Worm (Caenorhabditis elegans) whole organism, mixed stage, embryonic: ENCODE measurements around the gene hot-6.

Experiments used
- bed-3 ChIP-seq: fragments of 200-800 bp; sonication (Bioruptor generic); optimal IDR thresholded peaks from 3 replicates; lab custom pipeline; 2018; ENCODE audit warnings: mild to moderate bottlenecking, missing genetic modification characterization, moderate library complexity, missing compliant biosample characterization
- blmp-1 ChIP-seq: fragments of 150-350 bp; optimal IDR thresholded peaks from 2 replicates; lab custom pipeline; 2014; ENCODE audit warnings: missing biosample characterization, missing genetic modification characterization
- ceh-43 ChIP-seq: fragments of 200-800 bp; sonication (Bioruptor generic); optimal IDR thresholded peaks from 2 replicates; lab custom pipeline; 2018; ENCODE audit warnings: mild to moderate bottlenecking, missing genetic modification characterization, moderate library complexity, missing compliant biosample characterization
- ceh-83 ChIP-seq: fragments of 200-800 bp; sonication (Bioruptor generic); optimal IDR thresholded peaks from 2 replicates; lab custom pipeline; 2018; ENCODE audit warnings: mild to moderate bottlenecking, missing genetic modification characterization, missing compliant biosample characterization
- cnd-1 ChIP-seq: fragments of 200-800 bp; sonication (Bioruptor generic); optimal IDR thresholded peaks from 2 replicates; lab custom pipeline; 2018; ENCODE audit warnings: mild to moderate bottlenecking, missing genetic modification characterization, missing compliant biosample characterization
- drap-1 ChIP-seq: fragments of 200-800 bp; sonication (Bioruptor generic); optimal IDR thresholded peaks from 3 replicates; lab custom pipeline; 2018; ENCODE audit warnings: mild to moderate bottlenecking, missing genetic modification characterization, missing compliant biosample characterization
- elt-1 ChIP-seq: sonication (generic microtip); optimal IDR thresholded peaks from 2 replicates; lab custom pipeline; 2017; ENCODE audit warnings: missing genetic modification characterization, mild to moderate bottlenecking, missing compliant biosample characterization, antibody characterized with exemption, moderate library complexity, borderline replicate concordance; ENCODE audit not compliant: insufficient read depth
- flh-1 ChIP-seq: fragments of 200-800 bp; sonication (Bioruptor generic); optimal IDR thresholded peaks from 2 replicates; lab custom pipeline; 2018; ENCODE audit warnings: mild to moderate bottlenecking, missing genetic modification characterization, moderate library complexity, missing compliant biosample characterization
- ham-2 ChIP-seq: fragments of 200-800 bp; sonication (Bioruptor generic); optimal IDR thresholded peaks from 2 replicates; lab custom pipeline; 2018; ENCODE audit warnings: mild to moderate bottlenecking, missing genetic modification characterization, missing compliant biosample characterization
- hlh-1 ChIP-seq: fragments of 150-350 bp; optimal IDR thresholded peaks from 2 replicates; lab custom pipeline; 2014; ENCODE audit warnings: missing biosample characterization, missing genetic modification reagents, missing genetic modification characterization
- lin-13 ChIP-seq: fragments of 150-350 bp; optimal IDR thresholded peaks from 2 replicates; lab custom pipeline; 2014; ENCODE audit warnings: missing biosample characterization, missing genetic modification characterization
- lin-32 ChIP-seq: fragments of 200-800 bp; sonication (Bioruptor generic); optimal IDR thresholded peaks from 2 replicates; lab custom pipeline; 2018; ENCODE audit warnings: mild to moderate bottlenecking, missing genetic modification characterization, missing compliant biosample characterization
- lsy-2 ChIP-seq: fragments of 150-350 bp; optimal IDR thresholded peaks from 2 replicates; lab custom pipeline; 2014; ENCODE audit warnings: missing biosample characterization, missing genetic modification characterization
- mab-5 ChIP-seq: fragments of 150-350 bp; optimal IDR thresholded peaks from 2 replicates; lab custom pipeline; 2014; ENCODE audit warnings: missing biosample characterization, missing genetic modification characterization
- mep-1 ChIP-seq: fragments of 150-350 bp; optimal IDR thresholded peaks from 2 replicates; lab custom pipeline; 2017; ENCODE audit warnings: missing biosample characterization, missing genetic modification reagents, missing genetic modification characterization, inconsistent platforms
- mls-2 ChIP-seq: sonication (generic microtip); optimal IDR thresholded peaks from 2 replicates; lab custom pipeline; 2016; ENCODE audit warnings: mild to moderate bottlenecking, missing genetic modification characterization, moderate library complexity, missing compliant biosample characterization
- nhr-12 ChIP-seq: fragments of 150-350 bp; optimal IDR thresholded peaks from 2 replicates; lab custom pipeline; 2014; ENCODE audit warnings: missing biosample characterization, missing genetic modification characterization
- nhr-2 ChIP-seq: fragments of 150-350 bp; optimal IDR thresholded peaks from 2 replicates; lab custom pipeline; 2014; ENCODE audit warnings: missing biosample characterization, missing genetic modification characterization
- nhr-237 ChIP-seq: fragments of 150-350 bp; optimal IDR thresholded peaks from 2 replicates; lab custom pipeline; 2014; ENCODE audit warnings: missing biosample characterization, missing genetic modification characterization
- nhr-28 ChIP-seq: fragments of 150-350 bp; optimal IDR thresholded peaks from 2 replicates; lab custom pipeline; 2014; ENCODE audit warnings: missing biosample characterization, missing genetic modification characterization
- nhr-76 ChIP-seq: sonication (generic microtip); optimal IDR thresholded peaks from 2 replicates; lab custom pipeline; 2017; ENCODE audit warnings: missing biosample characterization, missing genetic modification characterization
- pha-4 ChIP-seq: fragments of 150-350 bp; optimal IDR thresholded peaks from 2 replicates; lab custom pipeline; 2018; ENCODE audit warnings: missing biosample characterization, missing genetic modification reagents, missing genetic modification characterization
- sem-2 ChIP-seq: fragments of 200-800 bp; sonication (Bioruptor generic); optimal IDR thresholded peaks from 2 replicates; lab custom pipeline; 2018; ENCODE audit warnings: mild to moderate bottlenecking, missing genetic modification characterization, missing compliant biosample characterization
- snpc-4 ChIP-seq: fragments of 150-350 bp; optimal IDR thresholded peaks from 2 replicates; lab custom pipeline; 2014; ENCODE audit warnings: missing biosample characterization, missing genetic modification characterization
- sptf-1 ChIP-seq: sonication (generic microtip); optimal IDR thresholded peaks from 2 replicates; lab custom pipeline; 2017; ENCODE audit warnings: mild to moderate bottlenecking, missing genetic modification characterization, moderate library complexity, missing compliant biosample characterization
- tbx-8 ChIP-seq: fragments of 200-800 bp; sonication (Bioruptor generic); optimal IDR thresholded peaks from 2 replicates; lab custom pipeline; 2018; ENCODE audit warnings: mild to moderate bottlenecking, missing genetic modification characterization, moderate library complexity, missing compliant biosample characterization
- unc-120 ChIP-seq: sonication (generic microtip); optimal IDR thresholded peaks from 2 replicates; lab custom pipeline; 2017; ENCODE audit warnings: missing genetic modification characterization, missing compliant biosample characterization; ENCODE audit not compliant: poor library complexity, severe bottlenecking
- unc-39 ChIP-seq: fragments of 150-350 bp; optimal IDR thresholded peaks from 2 replicates; lab custom pipeline; 2014; ENCODE audit warnings: missing biosample characterization, missing genetic modification characterization
- unc-62 ChIP-seq: fragments of 150-350 bp; optimal IDR thresholded peaks from 2 replicates; lab custom pipeline; 2014; ENCODE audit warnings: missing biosample characterization, missing genetic modification reagents, missing genetic modification characterization
- zip-8 ChIP-seq: fragments of 150-350 bp; optimal IDR thresholded peaks from 2 replicates; lab custom pipeline; 2014; ENCODE audit warnings: missing biosample characterization, missing genetic modification characterization
- ztf-11 ChIP-seq: fragments of 150-350 bp; optimal IDR thresholded peaks from 2 replicates; lab custom pipeline; 2014; ENCODE audit warnings: missing biosample characterization, missing genetic modification characterization

hot-6 gene

DNA sequence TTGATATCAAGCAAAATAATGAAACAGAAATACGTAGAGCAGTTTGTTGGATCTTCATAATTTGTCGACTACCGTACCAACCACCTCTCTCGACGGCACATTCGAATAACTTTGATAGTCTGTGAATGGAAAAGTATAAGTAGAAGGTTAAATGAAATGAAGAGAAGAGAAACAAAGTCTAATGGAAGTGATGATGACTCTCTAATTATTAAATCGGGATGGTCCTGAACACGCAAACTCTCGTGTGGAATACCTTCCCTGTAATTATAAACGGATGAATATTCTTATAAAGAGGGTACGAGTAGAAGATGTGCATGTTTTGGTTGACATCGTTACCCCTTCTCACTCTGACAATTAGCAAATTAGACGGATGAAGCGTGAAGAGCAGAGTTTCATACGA is at the start of gene hot-6, which contains the start of gene C13G3.12:
Gene hot-6, minus strand, starts transcription at position 121 of the 400 bp plus-strand sequence.
Gene C13G3.12, minus strand, starts transcription at position 101 of the 400 bp plus-strand sequence.
- TF ChIP-seq lin-13: no peak
- TF ChIP-seq tbx-8: no peak
- no peak for TF ChIP-seq nhr-2 (tag; lab: Kevin White, UChicago)
- TF ChIP-seq ztf-11 (tag; lab: Kevin White, UChicago): no peak
- no peak for TF ChIP-seq sptf-1 (tag; lab: Kevin White, UChicago)
- TF ChIP-seq nhr-12 (tag; lab: Kevin White, UChicago): no peak
- TF ChIP-seq, all 35 proteins: peak for 0

ce11 chrV:11071453-11071852 is 48.7 kb upstream of the hot-6 start:
- no peak for TF ChIP-seq ceh-83 (GFP tag; lab: Kevin White, UChicago)
- no peak for TF ChIP-seq ceh-43
- TF ChIP-seq ham-2 (GFP tag; lab: Kevin White, UChicago): no peak
- TF ChIP-seq unc-62 (GFP tag; lab: Kevin White, UChicago): no peak
- no peak for TF ChIP-seq lsy-2
- no peak for TF ChIP-seq pha-4 (tag; lab: Kevin White, UChicago)

- no peak for TF ChIP-seq ceh-43
- no peak for TF ChIP-seq lin-32
- TF ChIP-seq drap-1 (GFP tag; lab: Kevin White, UChicago): no peak
Measured at ce11 chrV:11070388-11070787, 47.7 kb upstream of the hot-6 start.

ce11 chrV:11069277-11069676 is 46.5 kb upstream of the hot-6 start, which contains the start of gene T04C12.8:
Gene T04C12.8, minus strand, starts transcription at chrV:11069358.
- no peak for TF ChIP-seq flh-1 (GFP tag; lab: Kevin White, UChicago)
- no peak for TF ChIP-seq cnd-1 (tag; lab: Kevin White, UChicago)
- TF ChIP-seq lsy-2: no peak
- no peak for TF ChIP-seq unc-62 (GFP tag; lab: Kevin White, UChicago)
- TF ChIP-seq bed-3 (GFP tag; lab: Kevin White, UChicago): no peak

DNA sequence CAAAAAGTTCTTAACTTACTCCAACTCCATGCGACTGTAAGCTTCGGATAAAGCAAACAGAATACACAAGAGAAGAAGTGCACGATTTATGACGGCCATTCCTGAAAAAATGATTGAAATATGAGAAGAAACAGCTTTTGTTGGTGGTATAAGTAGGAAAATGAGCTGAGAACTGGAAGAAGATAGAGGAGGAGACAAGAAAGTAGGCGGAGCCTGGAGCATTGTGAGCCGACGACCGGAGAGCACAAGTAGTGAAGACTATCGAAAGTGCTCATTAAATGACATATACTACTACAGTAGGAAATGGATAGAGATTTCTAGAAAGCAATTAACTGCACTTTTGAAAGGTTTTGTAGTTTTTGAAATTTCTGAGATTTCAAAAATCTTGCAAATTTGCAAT is 42.8 kb upstream of the hot-6 start, which contains the start of gene nlp-80:
Gene nlp-80, minus strand, starts transcription at position 101 of the 400 bp plus-strand sequence.
- TF ChIP-seq drap-1 (GFP tag; lab: Kevin White, UChicago): no peak
- no peak for TF ChIP-seq lin-32
- TF ChIP-seq nhr-2 (tag; lab: Kevin White, UChicago): no peak
- TF ChIP-seq ztf-11 (tag; lab: Kevin White, UChicago): no peak
- TF ChIP-seq hlh-1 (tag; lab: Kevin White, UChicago): no peak
- no peak for TF ChIP-seq mep-1 (tag; lab: Kevin White, UChicago)
- no peak for TF ChIP-seq ceh-43
- no peak for TF ChIP-seq ham-2 (GFP tag; lab: Kevin White, UChicago)
- no peak for TF ChIP-seq snpc-4 (tag; lab: Kevin White, UChicago)

DNA sequence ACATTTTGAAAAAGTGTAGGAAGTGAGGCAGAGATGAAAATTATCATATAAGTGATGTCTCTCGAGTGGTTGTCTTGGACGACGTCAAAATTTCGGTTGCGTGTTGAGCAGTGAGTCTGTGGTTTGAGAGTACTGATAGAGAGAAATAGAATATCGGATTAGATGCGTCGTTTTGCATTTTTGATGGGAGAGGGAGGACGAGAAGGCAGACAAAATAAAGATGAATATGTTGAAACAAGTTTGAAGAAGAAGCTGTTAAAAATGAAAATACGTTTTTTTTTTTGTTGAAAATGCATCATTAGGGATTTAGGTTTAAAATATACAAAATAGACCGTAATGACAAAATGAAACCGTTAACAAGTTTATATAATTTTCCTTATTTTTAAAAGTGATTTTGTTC is 40.4 kb upstream of the hot-6 start, which contains the start of gene T04C12.9:
Gene T04C12.9, minus strand, starts transcription at position 101 of the 400 bp plus-strand sequence.
- TF ChIP-seq mab-5 (tag; lab: Kevin White, UChicago) (no peak), nhr-76 (tag; lab: Kevin White, UChicago) (no peak), pha-4 (tag; lab: Kevin White, UChicago) (no peak), unc-120 (no peak), unc-39 (tag; lab: Kevin White, UChicago) (no peak), drap-1 (GFP tag; lab: Kevin White, UChicago) (no peak), mls-2 (no peak), snpc-4 (tag; lab: Kevin White, UChicago) (no peak), sem-2 (GFP tag; lab: Kevin White, UChicago) (no peak), lin-13 (no peak), hlh-1 (tag; lab: Kevin White, UChicago) (no peak), zip-8 (tag; lab: Kevin White, UChicago) (no peak), mep-1 (tag; lab: Kevin White, UChicago) (no peak), nhr-237 (tag; lab: Kevin White, UChicago) (no peak), lsy-2 (no peak)
- TF ChIP-seq, all 35 proteins: peak for 0

DNA sequence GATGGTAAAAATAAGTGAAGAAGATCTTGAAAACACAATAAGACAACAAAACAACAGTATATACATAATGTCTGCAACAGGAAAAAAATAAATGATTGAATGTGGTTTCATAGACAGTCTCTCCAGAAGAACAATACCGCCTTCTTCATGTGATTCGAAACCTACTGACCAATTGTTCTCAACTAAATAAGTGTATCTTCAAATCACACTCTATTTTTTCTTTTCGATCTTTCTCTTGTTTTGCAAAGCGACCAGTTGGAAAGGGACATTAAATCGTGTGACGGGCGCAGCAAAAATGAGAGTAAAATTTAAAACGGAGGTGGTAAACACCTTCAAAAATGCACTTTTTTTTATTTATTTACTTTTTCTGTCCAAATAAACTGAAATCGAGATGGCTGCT is 39.1 kb upstream of the hot-6 start:
- TF ChIP-seq zip-8 (tag; lab: Kevin White, UChicago) (no peak), nhr-12 (tag; lab: Kevin White, UChicago) (no peak), elt-1 (tag; lab: Kevin White, UChicago) (no peak), cnd-1 (tag; lab: Kevin White, UChicago) (no peak), lin-13 (no peak), tbx-8 (no peak), nhr-2 (tag; lab: Kevin White, UChicago) (no peak), blmp-1 (tag; lab: Kevin White, UChicago) (no peak), nhr-28 (tag; lab: Kevin White, UChicago) (no peak), nhr-237 (tag; lab: Kevin White, UChicago) (no peak), nhr-76 (tag; lab: Kevin White, UChicago) (no peak), lsy-2 (no peak), flh-1 (GFP tag; lab: Kevin White, UChicago) (no peak), mab-5 (tag; lab: Kevin White, UChicago) (no peak), mep-1 (tag; lab: Kevin White, UChicago) (no peak), sem-2 (GFP tag; lab: Kevin White, UChicago) (no peak), ztf-11 (tag; lab: Kevin White, UChicago) (no peak), ceh-43 (no peak), mls-2 (no peak)
